Worm (Caenorhabditis elegans): Measurements from ENCODE around the gene glod-4.

Gene glod-4

DNA sequence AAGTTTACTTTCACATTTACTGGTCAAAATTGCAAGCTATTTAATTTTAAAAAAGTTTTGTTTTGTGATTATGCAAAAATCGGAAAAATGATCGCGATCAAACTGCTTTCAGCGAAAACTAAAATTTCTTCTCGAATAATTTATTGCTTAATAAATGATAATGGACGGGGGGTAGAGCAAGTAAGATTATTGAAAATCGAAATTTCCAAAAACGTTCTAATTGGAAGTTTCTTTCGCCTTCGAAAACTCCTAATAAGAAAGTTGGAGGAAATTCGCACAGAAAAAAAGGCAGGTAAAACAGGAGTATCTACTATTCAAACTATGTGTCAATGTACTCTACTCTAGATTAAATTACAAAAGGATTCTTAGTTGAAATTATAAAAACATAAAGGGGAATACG lies 18.8 kb downstream of the glod-4 start (continued):
- TF ChIP-seq nhr-111 (GFP tag; optimal IDR thresholded peaks at IDR 0.05) (no peak), Y105C5A.15 (GFP tag; IDR thresholded peaks at IDR 0.05) (0 out of 2 replicates have a peak, but pooled peaks have one; percentile 63), Y48G9A.11 (GFP tag; IDR thresholded peaks at IDR 0.05) (peak; percentile 60), aly-2 (tag; optimal IDR thresholded peaks at IDR 0.05) (peak; percentile 84), mes-2 (tag; optimal IDR thresholded peaks at IDR 0.05; ENCODE audit: poor library complexity, severe bottlenecking) (no peak), lin-39 (tag; optimal IDR thresholded peaks at IDR 0.05) (no peak), dmd-8 (GFP tag; IDR thresholded peaks at IDR 0.05) (no peak)

DNA sequence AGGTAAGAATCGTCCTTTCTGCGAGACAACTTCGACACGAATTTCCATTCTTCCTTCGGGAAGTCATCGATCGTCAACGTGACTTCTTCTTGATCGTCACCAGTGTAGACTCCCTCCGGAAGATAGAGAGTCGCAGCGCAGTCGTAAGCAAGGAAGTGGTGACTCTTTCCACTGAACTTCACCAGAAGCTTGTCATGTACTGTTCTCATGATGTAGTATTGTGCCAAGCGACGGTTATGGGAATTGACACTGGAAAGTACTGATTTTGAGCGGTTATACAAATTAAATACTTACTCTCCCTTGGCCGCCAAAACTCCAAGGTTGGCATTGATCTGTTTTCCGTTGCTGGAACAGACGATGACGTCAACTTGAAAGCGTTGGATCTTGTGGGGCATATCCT lies 22.1 kb downstream of the glod-4 start:
- TF ChIP-seq Y48G9A.11 (GFP tag; IDR thresholded peaks at IDR 0.05), result no peak
- TF ChIP-seq R02D3.7 (tag; optimal IDR thresholded peaks at IDR 0.05), result no peak
- TF ChIP-seq lin-15B (tag; optimal IDR thresholded peaks at IDR 0.05), result no peak
- no peak for TF ChIP-seq sdz-12 (GFP tag; optimal IDR thresholded peaks at IDR 0.05)
- no peak for TF ChIP-seq zag-1 (tag; optimal IDR thresholded peaks at IDR 0.05)
- no peak for TF ChIP-seq nhr-11 (tag; optimal IDR thresholded peaks at IDR 0.05)
- TF ChIP-seq F44E2.7 (GFP tag; IDR thresholded peaks at IDR 0.05), result 0 out of 2 replicates have a peak, but pooled peaks have one; percentile 12
- TF ChIP-seq madf-5 (GFP tag; IDR thresholded peaks at IDR 0.05), result no peak

DNA sequence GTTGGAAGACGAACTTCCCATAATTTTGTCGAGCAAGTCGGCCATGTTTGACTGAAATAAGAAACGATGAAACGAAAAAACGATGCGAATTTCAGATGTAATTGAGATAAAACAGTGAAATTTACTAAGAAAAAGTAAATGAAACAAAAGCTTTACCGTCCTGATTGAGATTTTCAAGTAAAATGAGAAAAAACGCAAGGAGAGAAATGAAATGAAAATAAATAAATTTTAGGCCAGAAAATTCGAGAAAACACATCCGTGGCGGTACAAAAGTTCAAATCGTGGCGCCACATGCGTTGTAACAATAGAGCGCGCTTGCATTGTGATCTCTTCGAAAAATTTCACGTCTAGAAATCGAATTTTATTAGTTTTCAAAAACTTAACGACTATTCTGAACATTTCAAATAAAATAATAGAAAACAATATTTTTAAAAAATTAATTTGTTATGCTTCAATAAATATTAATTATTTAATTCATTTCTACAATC lies 22.8 kb downstream of the glod-4 start, which contains the start of the genes hrde-1 and C16C10.13:
Gene hrde-1, minus strand, starts transcription at position 51 of the 488 bp plus-strand sequence.
Gene C16C10.13, plus strand, starts transcription at position 332 of the 488 bp plus-strand sequence.
- TF ChIP-seq dmd-8 (GFP tag; IDR thresholded peaks at IDR 0.05) (no peak), nhr-77 (tag; optimal IDR thresholded peaks at IDR 0.05) (no peak), daf-8 (GFP tag; IDR thresholded peaks at IDR 0.05) (no peak), zag-1 (tag; optimal IDR thresholded peaks at IDR 0.05) (no peak), ceh-82 (tag; optimal IDR thresholded peaks at IDR 0.05) (no peak), unc-130 (GFP tag; optimal IDR thresholded peaks at IDR 0.05) (peak; percentile 90), hmg-1.1 (GFP tag; IDR thresholded peaks at IDR 0.05) (no peak), tra-1 (GFP tag; IDR thresholded peaks at IDR 0.05) (no peak), F49E8.2 (tag; optimal IDR thresholded peaks at IDR 0.05; ENCODE audit: borderline replicate concordance) (peak; percentile 77), zip-11 (GFP tag; IDR thresholded peaks at IDR 0.05) (no peak), nhr-42 (GFP tag; IDR thresholded peaks at IDR 0.05) (no peak), ceh-44 (GFP tag; IDR thresholded peaks at IDR 0.05) (no peak), dmd-9 (GFP tag; IDR thresholded peaks at IDR 0.05) (no peak), hif-1 (tag; optimal IDR thresholded peaks at IDR 0.05) (no peak), nhr-111 (GFP tag; optimal IDR thresholded peaks at IDR 0.05) (no peak), spr-3 (GFP tag; optimal IDR thresholded peaks at IDR 0.05) (no peak), egl-43 (GFP tag; IDR thresholded peaks at IDR 0.05) (no peak), lin-38 (GFP tag; IDR thresholded peaks at IDR 0.05) (peak; percentile 96), nhr-102 (tag; optimal IDR thresholded peaks at IDR 0.05) (no peak), sdz-12 (GFP tag; optimal IDR thresholded peaks at IDR 0.05) (no peak)

DNA sequence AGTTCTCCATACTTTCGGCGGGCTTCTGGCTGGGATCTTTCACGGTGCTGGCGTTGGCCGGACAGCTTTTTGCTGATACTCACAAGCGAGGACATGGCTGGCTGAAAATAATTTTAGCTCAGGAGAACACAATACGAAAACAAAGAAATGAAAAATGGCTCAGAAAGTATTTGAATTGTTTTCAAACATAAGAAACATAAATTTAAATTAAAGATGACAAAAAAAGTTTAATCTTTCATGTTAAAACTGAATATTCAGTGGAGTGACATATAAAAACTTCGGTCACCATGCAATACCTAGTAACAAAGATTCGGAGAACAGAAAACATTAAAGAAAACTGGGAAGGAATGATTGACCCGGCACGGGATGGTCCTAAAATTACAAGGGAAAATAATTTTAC lies 25.2 kb downstream of the glod-4 start, which contains the start of gene C16C10.2:
Gene C16C10.2, minus strand, starts transcription at position 101 of the 400 bp plus-strand sequence.
- no peak for TF ChIP-seq egl-43 (GFP tag; IDR thresholded peaks at IDR 0.05)
- no peak for TF ChIP-seq spr-1 (tag; optimal IDR thresholded peaks at IDR 0.05)
- no peak for TF ChIP-seq unc-39 (tag; optimal IDR thresholded peaks at IDR 0.05)
- no peak for TF ChIP-seq nhr-111 (GFP tag; optimal IDR thresholded peaks at IDR 0.05)
- TF ChIP-seq set-16 (GFP tag; IDR thresholded peaks at IDR 0.05), result no peak
- TF ChIP-seq zfp-3 (GFP tag; conservative IDR thresholded peaks at IDR 0.05), result no peak
- no peak for TF ChIP-seq lir-3 (tag; optimal IDR thresholded peaks at IDR 0.05)
- TF ChIP-seq arid-1 (GFP tag; conservative IDR thresholded peaks at IDR 0.05), result no peak
- no peak for TF ChIP-seq ceh-28 (tag; optimal IDR thresholded peaks at IDR 0.05)
- TF ChIP-seq madf-5 (GFP tag; IDR thresholded peaks at IDR 0.05), result no peak
- TF ChIP-seq lin-39 (tag; optimal IDR thresholded peaks at IDR 0.05), result no peak
- no peak for TF ChIP-seq T26A8.4 (GFP tag; IDR thresholded peaks at IDR 0.05)
- TF ChIP-seq vab-7 (GFP tag; IDR thresholded peaks at IDR 0.05), result no peak
- TF ChIP-seq daf-16 (GFP tag; optimal IDR thresholded peaks at IDR 0.05), result no peak
- no peak for TF ChIP-seq daf-16 (tag; optimal IDR thresholded peaks at IDR 0.05)
